Fruit fly (Drosophila melanogaster) whole organism, pupa: Measurements from ENCODE around the gene CG32625.

ENCODE experiments used
- CG10348 ChIP-seq: fragments of 200-800 bp; sonication (Bioruptor generic); IDR thresholded peaks from 2 replicates; pipeline ENCODE4 v1.3.6; 2022; ENCODE audit warnings: missing biosample characterization, missing genetic modification characterization
- CG12605 ChIP-seq: fragments of 200-800 bp; sonication (Bioruptor generic); IDR thresholded peaks from 2 replicates; pipeline ENCODE4 v1.3.6; 2022; ENCODE audit warnings: missing biosample characterization, missing genetic modification characterization
- CG13204 ChIP-seq: fragments of 200-800 bp; sonication (Bioruptor generic); optimal IDR thresholded peaks from 2 replicates; lab custom pipeline; 2018; ENCODE audit warnings: missing biosample characterization, mild to moderate bottlenecking, missing genetic modification characterization, moderate library complexity
- CG14655 ChIP-seq: fragments of 200-800 bp; sonication (Bioruptor generic); optimal IDR thresholded peaks from 3 replicates; lab custom pipeline; 2017; ENCODE audit warnings: mild to moderate bottlenecking, missing biosample characterization, missing genetic modification reagents, missing genetic modification characterization
- CG15710 ChIP-seq: fragments of 200-800 bp; sonication (Bioruptor generic); optimal IDR thresholded peaks from 2 replicates; lab custom pipeline; 2018; ENCODE audit warnings: missing biosample characterization, mild to moderate bottlenecking, missing genetic modification characterization, moderate library complexity
- CG17806 ChIP-seq: fragments of 200-800 bp; sonication (Bioruptor generic); optimal IDR thresholded peaks from 2 replicates; lab custom pipeline; 2018; ENCODE audit warnings: missing biosample characterization, mild to moderate bottlenecking, missing genetic modification characterization, moderate library complexity
- CG32121 ChIP-seq: fragments of 200-800 bp; sonication (Bioruptor generic); IDR thresholded peaks from 2 replicates; pipeline ENCODE4 v1.3.6; 2022; ENCODE audit warnings: missing biosample characterization, missing genetic modification characterization
- CG34367 ChIP-seq: fragments of 200-800 bp; sonication (Bioruptor generic); optimal IDR thresholded peaks from 2 replicates; lab custom pipeline; 2018; ENCODE audit warnings: missing biosample characterization, mild to moderate bottlenecking, missing genetic modification characterization
- CG4496 ChIP-seq: fragments of 200-800 bp; sonication (Bioruptor generic); IDR thresholded peaks from 3 replicates; pipeline ENCODE4 v1.3.6; 2022; ENCODE audit warnings: missing biosample characterization, missing genetic modification characterization
- CG8159 ChIP-seq: fragments of 200-800 bp; sonication (Bioruptor generic); optimal IDR thresholded peaks from 3 replicates; lab custom pipeline; 2018; ENCODE audit warnings: missing biosample characterization, mild to moderate bottlenecking, missing genetic modification characterization, moderate library complexity
- CG8301 ChIP-seq: fragments of 200-800 bp; sonication (Bioruptor generic); optimal IDR thresholded peaks from 2 replicates; lab custom pipeline; 2018; ENCODE audit warnings: missing biosample characterization, mild to moderate bottlenecking, missing genetic modification characterization
- CG9948 ChIP-seq: fragments of 200-800 bp; sonication (Bioruptor generic); optimal IDR thresholded peaks from 2 replicates; lab custom pipeline; 2018; ENCODE audit warnings: missing biosample characterization, mild to moderate bottlenecking, missing genetic modification characterization, moderate library complexity
- D1 ChIP-seq: fragments of 200-800 bp; sonication (Bioruptor generic); optimal IDR thresholded peaks from 2 replicates; lab custom pipeline; 2018; ENCODE audit warnings: missing biosample characterization, mild to moderate bottlenecking, missing genetic modification characterization, moderate library complexity
- EcR ChIP-seq: fragments of 200-800 bp; sonication (Bioruptor generic); optimal IDR thresholded peaks from 3 replicates; lab custom pipeline; 2019; ENCODE audit warnings: missing biosample characterization, missing genetic modification characterization, mild to moderate bottlenecking, moderate library complexity, missing genetic modification reagents
- Ets98B ChIP-seq: fragments of 200-800 bp; sonication (Bioruptor generic); IDR thresholded peaks from 2 replicates; pipeline ENCODE4 v1.3.6; 2022; ENCODE audit warnings: missing biosample characterization, missing genetic modification characterization
- Pif1A ChIP-seq: fragments of 200-800 bp; sonication (Bioruptor generic); optimal IDR thresholded peaks from 3 replicates; lab custom pipeline; 2016; ENCODE audit warnings: missing biosample characterization, missing genetic modification characterization
- Pif1B ChIP-seq: fragments of 200-800 bp; sonication (Bioruptor generic); optimal IDR thresholded peaks from 3 replicates; lab custom pipeline; 2016; ENCODE audit warnings: missing biosample characterization, missing genetic modification characterization
- Snoo ChIP-seq: fragments of 200-800 bp; sonication (Bioruptor generic); optimal IDR thresholded peaks from 3 replicates; lab custom pipeline; 2017; ENCODE audit warnings: missing biosample characterization, mild to moderate bottlenecking, missing genetic modification characterization, inconsistent platforms
- fd96Ca ChIP-seq: fragments of 200-800 bp; sonication (Bioruptor generic); IDR thresholded peaks from 3 replicates; pipeline ENCODE4 v1.3.6; 2022; ENCODE audit warnings: missing biosample characterization, missing genetic modification characterization
- gl ChIP-seq: fragments of 200-800 bp; sonication (Bioruptor generic); optimal IDR thresholded peaks from 2 replicates; lab custom pipeline; 2018; ENCODE audit warnings: missing biosample characterization, mild to moderate bottlenecking, missing genetic modification characterization
- rn ChIP-seq: fragments of 200-800 bp; sonication (Bioruptor generic); IDR thresholded peaks from 2 replicates; pipeline ENCODE4 v1.3.6; 2022; ENCODE audit warnings: missing biosample characterization, missing genetic modification characterization

Gene CG32625

dm6 chrX:13783534-13783949 is 26.9 kb upstream of the CG32625 start, which contains the start of gene inaE:
Gene inaE, plus strand, starts transcription at chrX:13783714.
- TF ChIP-seq Pif1B (GFP tag; lab: Kevin White, UChicago) (no peak), Ets98B (peak; percentile 46; the same call in 1 of the 2 replicates), CG9948 (no peak), fd96Ca (GFP tag; lab: Robert Waterston, UW) (peak; percentile 44; the same call in 1 of the 3 replicates), CG32121 (GFP tag; lab: Robert Waterston, UW) (no peak), CG13204 (GFP tag; lab: Kevin White, UChicago) (no peak), CG12605 (GFP tag; lab: Robert Waterston, UW) (no peak), CG8301 (tag; lab: Kevin White, UChicago) (no peak), CG8159 (tag; lab: Kevin White, UChicago) (no peak), CG4496 (GFP tag; lab: Robert Waterston, UW) (0 out of 3 replicates have a peak, but pooled peaks have one; percentile 40), Pif1A (GFP tag; lab: Kevin White, UChicago) (peak; percentile 21), Snoo (tag; lab: Kevin White, UChicago) (peak; percentile 24), rn (GFP tag; lab: Robert Waterston, UW) (no peak)

- TF ChIP-seq CG4496 (GFP tag; lab: Robert Waterston, UW) (peak; percentile 86), CG13204 (GFP tag; lab: Kevin White, UChicago) (no peak), Pif1B (GFP tag; lab: Kevin White, UChicago) (peak; percentile 25), CG9948 (peak; percentile 27), CG12605 (GFP tag; lab: Robert Waterston, UW) (peak; percentile 80), CG10348 (GFP tag; lab: Robert Waterston, UW) (no peak), Pif1A (GFP tag; lab: Kevin White, UChicago) (peak; percentile 57), CG8301 (tag; lab: Kevin White, UChicago) (peak; percentile 43), fd96Ca (GFP tag; lab: Robert Waterston, UW) (no peak; the same call in 2 of the 3 replicates), EcR (GFP tag; lab: Kevin White, UChicago) (peak; percentile 15), Snoo (tag; lab: Kevin White, UChicago) (peak; percentile 64), CG14655 (GFP tag; lab: Kevin White, UChicago) (peak; percentile 71), D1 (tag; lab: Kevin White, UChicago) (no peak), gl (tag; lab: Kevin White, UChicago) (peak; percentile 64), CG34367 (tag; lab: Kevin White, UChicago) (peak; percentile 49), CG32121 (GFP tag; lab: Robert Waterston, UW) (peak; percentile 31; the same call in 1 of the 2 replicates), CG8159 (tag; lab: Kevin White, UChicago) (peak; percentile 63), CG15710 (peak; percentile 66), rn (GFP tag; lab: Robert Waterston, UW) (peak; percentile 55; the same call in 1 of the 2 replicates), CG17806 (tag; lab: Kevin White, UChicago) (peak; percentile 35), Ets98B (peak; percentile 44; the same call in 1 of the 2 replicates)
Measured at dm6 chrX:13781739-13782502, 25.3 kb upstream of the CG32625 start, which contains the start of the genes CtsB and amrt. Gene CtsB, minus strand, starts transcription at chrX:13782170. Gene amrt, plus strand, starts transcription at chrX:13782459.

- TF ChIP-seq Ets98B (peak; percentile 33; the same call in 1 of the 2 replicates), EcR (GFP tag; lab: Kevin White, UChicago) (no peak), CG15710 (no peak), CG32121 (GFP tag; lab: Robert Waterston, UW) (peak; percentile 65), CG12605 (GFP tag; lab: Robert Waterston, UW) (0 out of 2 replicates have a peak, but pooled peaks have one; percentile 41), CG9948 (no peak), CG4496 (GFP tag; lab: Robert Waterston, UW) (peak; percentile 55; the same call in 1 of the 3 replicates), gl (tag; lab: Kevin White, UChicago) (peak; percentile 4), CG17806 (tag; lab: Kevin White, UChicago) (no peak)
Measured at dm6 chrX:13779696-13780095, 23.1 kb upstream of the CG32625 start.

DNA sequence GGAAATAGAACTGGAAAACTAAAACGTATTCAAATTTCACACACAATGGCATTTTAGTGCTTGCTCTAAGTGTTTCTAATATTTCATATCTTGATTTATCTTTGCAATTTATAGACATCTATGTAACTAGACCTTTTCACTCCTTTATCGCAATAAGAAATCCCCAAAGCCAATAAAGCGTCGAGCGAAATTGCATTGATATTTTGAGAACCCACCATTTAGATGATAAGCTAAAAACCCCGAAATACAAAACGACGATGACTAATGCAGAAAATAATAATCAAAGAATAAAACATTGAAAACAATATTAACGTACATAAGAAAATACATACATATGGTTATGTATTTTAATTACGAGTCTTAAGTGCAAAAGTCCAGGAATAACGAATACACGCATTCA is 21.9 kb upstream of the CG32625 start:
- TF ChIP-seq CG14655 (GFP tag; lab: Kevin White, UChicago) (no peak), CG34367 (tag; lab: Kevin White, UChicago) (no peak), Pif1B (GFP tag; lab: Kevin White, UChicago) (no peak)

- TF ChIP-seq Snoo (tag; lab: Kevin White, UChicago) (no peak), CG8301 (tag; lab: Kevin White, UChicago) (no peak), D1 (tag; lab: Kevin White, UChicago) (no peak), CG14655 (GFP tag; lab: Kevin White, UChicago) (no peak), gl (tag; lab: Kevin White, UChicago) (no peak), CG12605 (GFP tag; lab: Robert Waterston, UW) (no peak), CG4496 (GFP tag; lab: Robert Waterston, UW) (no peak), CG32121 (GFP tag; lab: Robert Waterston, UW) (no peak), CG8159 (tag; lab: Kevin White, UChicago) (no peak), rn (GFP tag; lab: Robert Waterston, UW) (no peak)
Measured at dm6 chrX:13770768-13771167, 14.1 kb upstream of the CG32625 start.
